Worm (Caenorhabditis elegans): ENCODE measurements around the gene R11G10.3.
A peak's percentile ranks its signal among the peaks of the same experiment; 100 is the strongest.

Gene R11G10.3

DNA sequence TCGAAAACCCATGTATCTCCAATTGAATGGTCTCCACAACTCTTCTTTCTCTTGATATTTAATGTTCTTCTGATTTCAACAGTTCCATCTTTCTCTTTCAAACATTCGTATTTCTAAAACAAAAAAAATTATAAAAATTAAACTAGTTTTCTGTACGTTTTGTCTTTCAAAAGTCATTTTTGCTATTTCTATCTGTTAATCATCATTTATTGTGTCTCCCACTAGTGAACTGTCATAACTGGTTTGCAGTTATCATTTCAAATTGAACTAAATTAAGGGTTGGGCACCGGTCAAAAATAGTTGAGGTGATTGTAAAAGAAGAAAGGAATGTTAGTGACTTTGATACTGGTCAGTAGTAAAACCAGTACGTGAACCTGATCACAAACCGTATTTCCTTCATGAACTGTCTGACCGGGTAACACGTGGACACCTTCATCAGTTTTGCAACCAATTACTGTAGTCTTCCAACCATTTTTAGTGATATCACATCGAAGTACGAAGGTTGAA lies 34.9 kb upstream of the R11G10.3 start:
- no peak for TF ChIP-seq nhr-6 (tag; optimal IDR thresholded peaks at IDR 0.05)
- no peak for TF ChIP-seq lin-39 (tag; optimal IDR thresholded peaks at IDR 0.05)
- no peak for TF ChIP-seq gmeb-1 (tag; optimal IDR thresholded peaks at IDR 0.05)
- TF ChIP-seq alr-1 (tag; optimal IDR thresholded peaks at IDR 0.05), result no peak
- no peak for TF ChIP-seq lsy-2 (tag; optimal IDR thresholded peaks at IDR 0.05)
- TF ChIP-seq nhr-25 (tag; optimal IDR thresholded peaks at IDR 0.05), result peak; percentile 44
- TF ChIP-seq Y55F3AM.14 (GFP tag; optimal IDR thresholded peaks at IDR 0.05), result no peak
- TF ChIP-seq nhr-10 (tag; optimal IDR thresholded peaks at IDR 0.05), result no peak
- peak; percentile 20 for TF ChIP-seq blmp-1 (tag; optimal IDR thresholded peaks at IDR 0.05; ENCODE audit: insufficient read depth)
- TF ChIP-seq sma-9 (GFP tag; optimal IDR thresholded peaks at IDR 0.05), result peak; percentile 46
- TF ChIP-seq sma-9 (tag; optimal IDR thresholded peaks at IDR 0.05), result no peak
- no peak for TF ChIP-seq nhr-11 (tag; optimal IDR thresholded peaks at IDR 0.05)
- no peak for TF ChIP-seq snpc-4 (tag; optimal IDR thresholded peaks at IDR 0.05)
- no peak for TF ChIP-seq ceh-16 (tag; optimal IDR thresholded peaks at IDR 0.05)
- TF ChIP-seq ZK546.5 (tag; optimal IDR thresholded peaks at IDR 0.05), result no peak

DNA sequence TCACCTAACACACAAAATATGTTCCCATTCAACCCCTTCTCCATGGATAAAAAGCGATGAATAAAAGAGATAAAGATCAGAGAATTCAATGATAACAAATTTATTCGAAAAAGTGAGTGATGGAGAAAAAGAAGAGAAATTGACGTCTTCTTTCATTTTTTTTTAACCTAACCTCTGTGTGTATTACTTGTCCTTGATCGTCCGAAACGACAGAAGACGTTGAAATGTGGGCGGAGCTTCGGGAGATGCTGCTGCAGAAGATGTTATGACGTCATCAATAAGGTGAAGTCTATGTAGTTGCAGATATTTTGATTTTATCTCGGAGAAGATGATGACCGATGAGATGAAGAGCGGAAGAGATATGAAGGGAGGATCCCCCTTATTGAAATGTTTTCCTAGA lies 33.5 kb upstream of the R11G10.3 start, which contains the start of gene T10G3.3:
TSS of gene T10G3.3 (minus strand) at position 370 of the 400 bp plus-strand sequence.
- TF ChIP-seq snpc-4 (tag; optimal IDR thresholded peaks at IDR 0.05), result no peak
- TF ChIP-seq blmp-1 (tag; optimal IDR thresholded peaks at IDR 0.05; ENCODE audit: insufficient read depth), result peak; percentile 70
- peak; percentile 57 for TF ChIP-seq ceh-16 (tag; optimal IDR thresholded peaks at IDR 0.05)
- peak; percentile 61 for TF ChIP-seq nhr-25 (tag; optimal IDR thresholded peaks at IDR 0.05)
- no peak for TF ChIP-seq unc-62 (GFP tag; optimal IDR thresholded peaks at IDR 0.05)
- peak; percentile 4 for TF ChIP-seq nhr-21 (tag; optimal IDR thresholded peaks at IDR 0.05)
- peak; percentile 55 for TF ChIP-seq sma-9 (GFP tag; optimal IDR thresholded peaks at IDR 0.05)
- TF ChIP-seq sma-9 (tag; optimal IDR thresholded peaks at IDR 0.05), result no peak
- TF ChIP-seq sma-3 (GFP tag; optimal IDR thresholded peaks at IDR 0.05), result no peak
- no peak for TF ChIP-seq nhr-23 (tag; optimal IDR thresholded peaks at IDR 0.05)
- TF ChIP-seq unc-55 (GFP tag; optimal IDR thresholded peaks at IDR 0.05), result no peak
- peak; percentile 43 for TF ChIP-seq elt-1 (tag; optimal IDR thresholded peaks at IDR 0.05)
- no peak for TF ChIP-seq mbf-1 (tag; optimal IDR thresholded peaks at IDR 0.05)
- TF ChIP-seq fos-1 (tag; optimal IDR thresholded peaks at IDR 0.05), result peak; percentile 51
- peak; percentile 13 for TF ChIP-seq egl-27 (tag; optimal IDR thresholded peaks at IDR 0.05)
- no peak for TF ChIP-seq skn-1 (tag; optimal IDR thresholded peaks at IDR 0.05)
- TF ChIP-seq ztf-4 (tag; optimal IDR thresholded peaks at IDR 0.05), result no peak

- TF ChIP-seq nhr-10 (tag; optimal IDR thresholded peaks at IDR 0.05) (no peak), skn-1 (tag; optimal IDR thresholded peaks at IDR 0.05) (no peak), nhr-25 (tag; optimal IDR thresholded peaks at IDR 0.05) (peak; percentile 77), lin-13 (GFP tag; optimal IDR thresholded peaks at IDR 0.05) (peak; percentile 51), peb-1 (tag; optimal IDR thresholded peaks at IDR 0.05) (no peak), lin-11 (tag; optimal IDR thresholded peaks at IDR 0.05) (peak; percentile 15), R02D3.7 (tag; optimal IDR thresholded peaks at IDR 0.05) (no peak), nhr-6 (tag; optimal IDR thresholded peaks at IDR 0.05) (no peak), ceh-16 (tag; optimal IDR thresholded peaks at IDR 0.05) (no peak), gmeb-1 (tag; optimal IDR thresholded peaks at IDR 0.05) (peak; percentile 42), F13H6.1 (tag; optimal IDR thresholded peaks at IDR 0.05) (peak; percentile 81), ama-1 (optimal IDR thresholded peaks at IDR 0.05) (no peak), blmp-1 (tag; optimal IDR thresholded peaks at IDR 0.05; ENCODE audit: insufficient read depth) (no peak), ZK546.5 (tag; optimal IDR thresholded peaks at IDR 0.05) (no peak), mab-5 (tag; optimal IDR thresholded peaks at IDR 0.05) (peak; percentile 58), nhr-237 (tag; optimal IDR thresholded peaks at IDR 0.05) (no peak), unc-55 (GFP tag; optimal IDR thresholded peaks at IDR 0.05) (peak; percentile 72), sma-9 (GFP tag; optimal IDR thresholded peaks at IDR 0.05) (peak; percentile 76), sma-9 (tag; optimal IDR thresholded peaks at IDR 0.05) (no peak), sma-3 (GFP tag; optimal IDR thresholded peaks at IDR 0.05) (peak; percentile 67), nhr-21 (tag; optimal IDR thresholded peaks at IDR 0.05) (peak; percentile 72), elt-1 (tag; optimal IDR thresholded peaks at IDR 0.05) (no peak), C34F6.9 (tag; optimal IDR thresholded peaks at IDR 0.05) (peak; percentile 86), lsy-2 (tag; optimal IDR thresholded peaks at IDR 0.05) (peak; percentile 29 to 76), ztf-4 (tag; optimal IDR thresholded peaks at IDR 0.05) (peak; percentile 21), nhr-77 (tag; optimal IDR thresholded peaks at IDR 0.05) (no peak), nhr-129 (tag; optimal IDR thresholded peaks at IDR 0.05) (peak; percentile 56), sem-4 (tag; optimal IDR thresholded peaks at IDR 0.05) (no peak), crh-2 (tag; optimal IDR thresholded peaks at IDR 0.05) (peak; percentile 61), nhr-11 (tag; optimal IDR thresholded peaks at IDR 0.05) (no peak), egl-27 (tag; optimal IDR thresholded peaks at IDR 0.05) (peak; percentile 20), snpc-4 (tag; optimal IDR thresholded peaks at IDR 0.05) (peak; percentile 54), unc-62 (GFP tag; optimal IDR thresholded peaks at IDR 0.05) (no peak), alr-1 (tag; optimal IDR thresholded peaks at IDR 0.05) (no peak), fos-1 (tag; optimal IDR thresholded peaks at IDR 0.05) (peak; percentile 56)
These were observed 25.9 kb upstream of the R11G10.3 start, which contains the start of the genes eea-1 and gut-2 for ce11 chrV:13497322-13497847. Gene eea-1, minus strand, starts transcription at chrV:13497372. Gene gut-2, plus strand, starts transcription at chrV:13497690.
